Fruit fly (Drosophila melanogaster): Measurements from ENCODE around the gene slow.

The slow gene

DNA sequence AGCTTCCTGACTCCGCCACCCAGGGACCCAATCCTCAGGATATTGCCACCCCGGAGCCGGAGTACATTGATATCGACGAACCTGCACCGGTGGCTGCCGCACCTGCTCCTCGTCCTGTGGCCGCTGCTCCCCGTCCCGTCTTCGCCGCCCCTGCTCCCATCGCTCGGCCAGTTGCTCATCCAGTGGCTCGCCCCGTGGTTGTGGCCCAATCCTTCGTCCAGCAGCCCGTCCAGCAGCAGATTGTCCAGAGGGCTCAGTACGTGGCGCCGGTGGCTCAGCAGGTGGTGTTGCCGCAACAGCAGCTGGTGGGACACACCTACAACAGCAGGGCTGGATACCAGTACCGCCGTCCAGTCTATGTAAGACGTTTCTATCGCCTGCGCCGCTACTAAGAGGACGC is 63.0 kb downstream of the slow start:
- TF ChIP-seq EcR (GFP tag; optimal IDR thresholded peaks at IDR 0.05) = no peak
- no peak for TF ChIP-seq Ets98B (GFP tag; IDR thresholded peaks at IDR 0.05)
- no peak for TF ChIP-seq CG8301 (tag; optimal IDR thresholded peaks at IDR 0.05)
- no peak for TF ChIP-seq CG15710 (tag; optimal IDR thresholded peaks at IDR 0.05)
- no peak for TF ChIP-seq fd96Ca (GFP tag; IDR thresholded peaks at IDR 0.05)
- no peak for TF ChIP-seq CG8159 (tag; optimal IDR thresholded peaks at IDR 0.05)
- TF ChIP-seq rn (GFP tag; IDR thresholded peaks at IDR 0.05) = no peak
- TF ChIP-seq Pif1A (GFP tag; optimal IDR thresholded peaks at IDR 0.05) = no peak
- TF ChIP-seq CG9948 (tag; optimal IDR thresholded peaks at IDR 0.05) = no peak
- TF ChIP-seq CG32121 (GFP tag; IDR thresholded peaks at IDR 0.05) = no peak

Measured in whole organism, pupa.